Worm (Caenorhabditis elegans) whole organism, L2 larva: ENCODE results near the gene srh-20.
A peak's percentile ranks its signal among the peaks of the same experiment; 100 is the strongest.

Experiments used
- R02D3.7 ChIP-seq: fragments of 150-350 bp; optimal IDR thresholded peaks from 2 replicates; lab custom pipeline; 2014; ENCODE audit warnings: missing biosample characterization, missing genetic modification characterization
- ama-1 ChIP-seq: fragments of 150-350 bp; optimal IDR thresholded peaks from 2 replicates; lab custom pipeline; 2018; ENCODE audit warnings: inconsistent platforms
- ceh-16 ChIP-seq: fragments of 150-350 bp; optimal IDR thresholded peaks from 2 replicates; lab custom pipeline; 2014; ENCODE audit warnings: missing biosample characterization, missing genetic modification characterization
- ceh-82 ChIP-seq: fragments of 150-350 bp; optimal IDR thresholded peaks from 2 replicates; lab custom pipeline; 2014; ENCODE audit warnings: missing biosample characterization, missing genetic modification characterization
- nhr-11 ChIP-seq: fragments of 150-350 bp; optimal IDR thresholded peaks from 2 replicates; lab custom pipeline; 2014; ENCODE audit warnings: missing biosample characterization, missing genetic modification characterization
- nhr-12 ChIP-seq: fragments of 150-350 bp; optimal IDR thresholded peaks from 2 replicates; lab custom pipeline; 2014; ENCODE audit warnings: missing biosample characterization, missing genetic modification characterization
- nhr-25 ChIP-seq: fragments of 150-350 bp; sonication (generic microtip); optimal IDR thresholded peaks from 3 replicates; lab custom pipeline; 2014; ENCODE audit warnings: missing biosample characterization, missing genetic modification characterization
- nhr-77 ChIP-seq: fragments of 150-350 bp; optimal IDR thresholded peaks from 2 replicates; lab custom pipeline; 2014; ENCODE audit warnings: missing biosample characterization, missing genetic modification characterization
- snpc-4 ChIP-seq: fragments of 150-350 bp; optimal IDR thresholded peaks from 2 replicates; lab custom pipeline; 2014; ENCODE audit warnings: missing biosample characterization, missing genetic modification characterization

DNA sequence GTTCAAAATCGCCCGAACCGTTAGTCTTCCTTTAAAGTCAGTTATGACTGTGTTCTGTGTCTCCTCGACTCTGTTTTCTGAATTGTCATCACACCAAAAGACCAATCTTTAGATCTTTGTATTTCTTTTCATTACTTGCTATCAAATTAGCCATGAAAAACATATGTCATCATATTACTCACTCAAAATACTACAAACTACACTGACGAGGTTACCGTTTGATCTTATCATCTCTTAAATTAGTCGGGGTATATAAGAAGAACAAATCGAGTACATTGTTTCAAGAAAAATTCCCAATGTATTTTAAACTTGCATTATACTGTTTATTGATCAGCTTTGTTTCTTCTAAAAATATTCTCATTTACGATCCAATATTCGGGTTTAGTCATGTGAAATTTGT, 16.1 kb upstream of the srh-20 start, which contains the start of gene ugt-13:
- no peak for TF ChIP-seq ceh-82 (tag; lab: Kevin White, UChicago)
- peak; percentile 91 for TF ChIP-seq nhr-25 (tag; lab: Kevin White, UChicago)
- TF ChIP-seq nhr-12 (tag; lab: Kevin White, UChicago): no peak
- TF ChIP-seq ama-1 (lab: Kevin White, UChicago): no peak
- no peak for TF ChIP-seq nhr-11 (tag; lab: Kevin White, UChicago)
- no peak for TF ChIP-seq ceh-16
- TF ChIP-seq nhr-77 (tag; lab: Kevin White, UChicago): no peak
- TF ChIP-seq snpc-4 (tag; lab: Kevin White, UChicago): no peak
- TF ChIP-seq R02D3.7 (tag; lab: Kevin White, UChicago): no peak
